Fruit fly (Drosophila melanogaster) whole organism, prepupa: ENCODE results near the gene CG43246.

Source experiments
- Blimp-1 ChIP-seq: fragments of 200-800 bp; sonication (Bioruptor generic); optimal IDR thresholded peaks from 3 replicates; lab custom pipeline; 2017; ENCODE audit warnings: missing biosample characterization, missing genetic modification characterization, mild to moderate bottlenecking, moderate library complexity, missing genetic modification reagents
- CG11902 ChIP-seq: fragments of 200-800 bp; sonication (Bioruptor generic); optimal IDR thresholded peaks from 3 replicates; lab custom pipeline; 2016; ENCODE audit warnings: missing biosample characterization, missing genetic modification characterization
- CG1621 ChIP-seq: fragments of 200-800 bp; sonication (Bioruptor generic); optimal IDR thresholded peaks from 3 replicates; lab custom pipeline; 2018; ENCODE audit warnings: missing biosample characterization, mild to moderate bottlenecking, missing genetic modification characterization
- CG31627 ChIP-seq: fragments of 200-800 bp; sonication (Bioruptor generic); optimal IDR thresholded peaks from 3 replicates; lab custom pipeline; 2016; ENCODE audit warnings: missing biosample characterization, missing genetic modification characterization
- CG34406 ChIP-seq: fragments of 200-800 bp; sonication (Bioruptor generic); optimal IDR thresholded peaks from 3 replicates; lab custom pipeline; 2016; ENCODE audit warnings: missing biosample characterization, missing genetic modification characterization
- CG6163 ChIP-seq: fragments of 200-800 bp; sonication (Bioruptor generic); IDR thresholded peaks from 3 replicates; pipeline ENCODE4 v1.3.6; 2022; ENCODE audit warnings: missing biosample characterization, missing genetic modification characterization
- CG6276 ChIP-seq: fragments of 200-800 bp; sonication (Bioruptor generic); optimal IDR thresholded peaks from 2 replicates; lab custom pipeline; 2017; ENCODE audit warnings: missing biosample characterization, mild to moderate bottlenecking, missing genetic modification characterization
- CG6808 ChIP-seq: fragments of 200-800 bp; sonication (Bioruptor generic); optimal IDR thresholded peaks from 3 replicates; lab custom pipeline; 2017; ENCODE audit warnings: missing biosample characterization, missing genetic modification characterization, mild to moderate bottlenecking, moderate library complexity, missing genetic modification reagents
- CG8119 ChIP-seq: fragments of 200-800 bp; sonication (Bioruptor generic); IDR thresholded peaks from 3 replicates; pipeline ENCODE4 v1.3.6; 2022; ENCODE audit warnings: missing biosample characterization, missing genetic modification characterization
- CG8319 ChIP-seq: fragments of 200-800 bp; sonication (Bioruptor generic); optimal IDR thresholded peaks from 3 replicates; lab custom pipeline; 2016; ENCODE audit warnings: missing biosample characterization, missing genetic modification characterization
- CG8632 ChIP-seq: fragments of 200-800 bp; sonication (Bioruptor generic); optimal IDR thresholded peaks from 3 replicates; lab custom pipeline; 2016; ENCODE audit warnings: missing biosample characterization, missing genetic modification characterization
- Eip93F ChIP-seq: fragments of 200-800 bp; sonication (Bioruptor generic); optimal IDR thresholded peaks from 2 replicates; lab custom pipeline; 2016; ENCODE audit warnings: missing biosample characterization, mild to moderate bottlenecking, missing genetic modification characterization
- Ets21C ChIP-seq: fragments of 200-800 bp; sonication (Bioruptor generic); optimal IDR thresholded peaks from 3 replicates; lab custom pipeline; 2016; ENCODE audit warnings: missing biosample characterization, missing genetic modification characterization
- Gug ChIP-seq: fragments of 200-800 bp; sonication (Bioruptor generic); IDR thresholded peaks from 2 replicates; pipeline ENCODE4 v1.3.6; 2022; ENCODE audit warnings: missing biosample characterization, missing genetic modification characterization
- Hr38 ChIP-seq: sonication (Bioruptor generic); optimal IDR thresholded peaks from 2 replicates; lab custom pipeline; 2016; ENCODE audit warnings: missing biosample characterization, missing genetic modification characterization
- Hr39 ChIP-seq: fragments of 200-800 bp; sonication (Bioruptor generic); optimal IDR thresholded peaks from 2 replicates; lab custom pipeline; 2016; ENCODE audit warnings: missing biosample characterization, missing genetic modification characterization
- Hr4 ChIP-seq: fragments of 200-800 bp; sonication (Bioruptor generic); optimal IDR thresholded peaks from 3 replicates; lab custom pipeline; 2016; ENCODE audit warnings: missing biosample characterization, missing genetic modification characterization
- Lpt ChIP-seq: fragments of 200-800 bp; sonication (Bioruptor generic); optimal IDR thresholded peaks from 3 replicates; lab custom pipeline; 2016; ENCODE audit warnings: missing biosample characterization, missing genetic modification characterization
- Met ChIP-seq: fragments of 200-800 bp; sonication (Bioruptor generic); optimal IDR thresholded peaks from 3 replicates; lab custom pipeline; 2016; ENCODE audit warnings: missing biosample characterization, missing genetic modification characterization
- Smox ChIP-seq: fragments of 200-800 bp; sonication (Bioruptor generic); optimal IDR thresholded peaks from 3 replicates; lab custom pipeline; 2016; ENCODE audit warnings: missing biosample characterization, missing genetic modification characterization
- Sox102F ChIP-seq: fragments of 200-800 bp; sonication (Bioruptor generic); optimal IDR thresholded peaks from 2 replicates; lab custom pipeline; 2016; ENCODE audit warnings: missing biosample characterization, mild to moderate bottlenecking, missing genetic modification characterization
- Sox14 ChIP-seq: fragments of 200-800 bp; sonication (Bioruptor generic); optimal IDR thresholded peaks from 3 replicates; lab custom pipeline; 2016; ENCODE audit warnings: missing biosample characterization, missing genetic modification characterization
- Sox15 ChIP-seq: fragments of 200-800 bp; sonication (Bioruptor generic); optimal IDR thresholded peaks from 3 replicates; lab custom pipeline; 2016; ENCODE audit warnings: missing biosample characterization, missing genetic modification characterization
- cyc ChIP-seq: fragments of 200-800 bp; sonication (Bioruptor generic); optimal IDR thresholded peaks from 3 replicates; lab custom pipeline; 2016; ENCODE audit warnings: missing biosample characterization, missing genetic modification characterization
- dac ChIP-seq: fragments of 200-800 bp; sonication (Bioruptor generic); optimal IDR thresholded peaks from 2 replicates; lab custom pipeline; 2017; ENCODE audit warnings: missing biosample characterization, mild to moderate bottlenecking, missing genetic modification characterization
- dsx ChIP-seq: fragments of 200-800 bp; optimal IDR thresholded peaks from 3 replicates; lab custom pipeline; 2019; ENCODE audit warnings: missing biosample characterization, mild to moderate bottlenecking, missing genetic modification characterization, moderate library complexity; ENCODE audit not compliant: poor library complexity, severe bottlenecking
- eg ChIP-seq: fragments of 200-800 bp; sonication (Bioruptor generic); IDR thresholded peaks from 3 replicates; pipeline ENCODE4 v1.3.6; 2022; ENCODE audit warnings: missing biosample characterization, missing genetic modification characterization
- fkh ChIP-seq: fragments of 200-800 bp; sonication (Bioruptor generic); optimal IDR thresholded peaks from 3 replicates; lab custom pipeline; 2017; ENCODE audit warnings: missing biosample characterization, mild to moderate bottlenecking, missing genetic modification characterization, moderate library complexity
- net ChIP-seq: fragments of 200-800 bp; sonication (Bioruptor generic); optimal IDR thresholded peaks from 3 replicates; lab custom pipeline; 2016; ENCODE audit warnings: missing biosample characterization, missing genetic modification characterization
- svp ChIP-seq: fragments of 200-800 bp; sonication (Bioruptor generic); peaks from one replicate; lab custom pipeline; 2016; ENCODE audit warnings: missing biosample characterization, missing genetic modification characterization
- topi ChIP-seq: fragments of 200-800 bp; sonication (Bioruptor generic); optimal IDR thresholded peaks from 3 replicates; lab custom pipeline; 2016; ENCODE audit warnings: missing biosample characterization, missing genetic modification characterization
- vri ChIP-seq: fragments of 200-800 bp; sonication (Bioruptor generic); optimal IDR thresholded peaks from 3 replicates; lab custom pipeline; 2016; ENCODE audit warnings: missing biosample characterization, mild to moderate bottlenecking, missing genetic modification characterization

Gene CG43246

dm6 chr3L:14564404-14564803, 28.0 kb downstream of the CG43246 start:
- TF ChIP-seq CG8632 (peak; percentile 6), vri (GFP tag; lab: Kevin White, UChicago) (peak; percentile 86), CG11902 (GFP tag; lab: Kevin White, UChicago) (no peak), fkh (GFP tag; lab: Kevin White, UChicago) (peak; percentile 73), CG6163 (GFP tag; lab: Robert Waterston, UW) (no peak)

dm6 chr3L:14565134-14565587, 28.7 kb downstream of the CG43246 start:
- TF ChIP-seq Smox (no peak), Lpt (GFP tag; lab: Kevin White, UChicago) (no peak)

dm6 chr3L:14567140-14567539, 30.7 kb downstream of the CG43246 start, which contains the start of gene CG42758:
Gene CG42758 (plus strand): TSS chr3L:14567440.
- TF ChIP-seq svp (GFP tag; lab: Kevin White, UChicago) (peak; percentile 15), Met (GFP tag; lab: Kevin White, UChicago) (no peak)

dm6 chr3L:14569620-14570537, 33.4 kb downstream of the CG43246 start:
- TF ChIP-seq Sox15 (GFP tag; lab: Kevin White, UChicago), result no peak
- no peak for TF ChIP-seq topi (GFP tag; lab: Kevin White, UChicago)
- no peak for TF ChIP-seq Sox102F
- TF ChIP-seq Hr39 (GFP tag; lab: Kevin White, UChicago), result no peak
- TF ChIP-seq dac (GFP tag; lab: Kevin White, UChicago), result no peak
- TF ChIP-seq CG8319 (GFP tag; lab: Kevin White, UChicago), result no peak
- TF ChIP-seq Sox14 (GFP tag; lab: Kevin White, UChicago), result no peak
- no peak for TF ChIP-seq Lpt (GFP tag; lab: Kevin White, UChicago)
- TF ChIP-seq, all 60 proteins: peak for 0

- TF ChIP-seq cyc (no peak), CG34406 (no peak), CG8632 (no peak), CG6276 (GFP tag; lab: Kevin White, UChicago) (no peak), net (GFP tag; lab: Kevin White, UChicago) (no peak), Hr38 (GFP tag; lab: Kevin White, UChicago) (no peak), Eip93F (GFP tag; lab: Kevin White, UChicago) (no peak), CG8119 (GFP tag; lab: Robert Waterston, UW) (no peak), Sox102F (no peak), eg (no peak), Blimp-1 (GFP tag; lab: Kevin White, UChicago) (no peak)
Observed at dm6 chr3L:14574649-14575048, 38.2 kb downstream of the CG43246 start.

- TF ChIP-seq dsx (GFP tag; lab: Kevin White, UChicago) (no peak), Eip93F (GFP tag; lab: Kevin White, UChicago) (no peak), svp (GFP tag; lab: Kevin White, UChicago) (no peak), CG6276 (GFP tag; lab: Kevin White, UChicago) (no peak), CG1621 (tag; lab: Kevin White, UChicago) (no peak), Met (GFP tag; lab: Kevin White, UChicago) (no peak), CG34406 (no peak), topi (GFP tag; lab: Kevin White, UChicago) (no peak), Hr38 (GFP tag; lab: Kevin White, UChicago) (no peak), Ets21C (GFP tag; lab: Kevin White, UChicago) (no peak), Gug (GFP tag; lab: Robert Waterston, UW) (no peak), Smox (no peak), CG31627 (no peak), CG6808 (no peak), Hr4 (GFP tag; lab: Kevin White, UChicago) (no peak), CG8119 (GFP tag; lab: Robert Waterston, UW) (no peak)
Observed at dm6 chr3L:14575974-14576373, 39.5 kb downstream of the CG43246 start.
